Fruit fly (Drosophila melanogaster): ENCODE results near the gene CG7800.

The CG7800 gene

DNA sequence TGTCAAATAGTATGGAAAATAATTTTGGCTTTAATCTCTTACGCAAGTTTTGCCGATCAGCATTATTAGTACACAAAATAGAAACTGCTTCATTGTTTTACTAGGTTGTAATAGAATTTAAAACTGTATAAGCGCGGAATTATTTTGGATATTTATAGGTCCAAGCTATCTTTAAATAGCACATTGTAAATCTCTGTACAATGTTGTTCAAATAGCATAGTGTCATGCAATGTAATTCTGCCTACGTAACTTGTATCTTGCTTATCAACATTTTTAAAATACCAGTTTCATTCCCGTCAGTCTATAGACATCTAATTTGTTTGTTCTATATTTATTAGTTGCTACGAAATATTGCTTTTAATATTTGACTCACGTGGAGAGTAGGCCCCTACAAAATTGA, 13.0 kb upstream of the CG7800 start, which contains the start of gene CheA84a:
Gene CheA84a, minus strand, starts transcription at position 101 of the 400 bp plus-strand sequence.
- TF ChIP-seq CG17801 (GFP tag; optimal IDR thresholded peaks at IDR 0.05; ENCODE audit: partially characterized antibody) = no peak

DNA sequence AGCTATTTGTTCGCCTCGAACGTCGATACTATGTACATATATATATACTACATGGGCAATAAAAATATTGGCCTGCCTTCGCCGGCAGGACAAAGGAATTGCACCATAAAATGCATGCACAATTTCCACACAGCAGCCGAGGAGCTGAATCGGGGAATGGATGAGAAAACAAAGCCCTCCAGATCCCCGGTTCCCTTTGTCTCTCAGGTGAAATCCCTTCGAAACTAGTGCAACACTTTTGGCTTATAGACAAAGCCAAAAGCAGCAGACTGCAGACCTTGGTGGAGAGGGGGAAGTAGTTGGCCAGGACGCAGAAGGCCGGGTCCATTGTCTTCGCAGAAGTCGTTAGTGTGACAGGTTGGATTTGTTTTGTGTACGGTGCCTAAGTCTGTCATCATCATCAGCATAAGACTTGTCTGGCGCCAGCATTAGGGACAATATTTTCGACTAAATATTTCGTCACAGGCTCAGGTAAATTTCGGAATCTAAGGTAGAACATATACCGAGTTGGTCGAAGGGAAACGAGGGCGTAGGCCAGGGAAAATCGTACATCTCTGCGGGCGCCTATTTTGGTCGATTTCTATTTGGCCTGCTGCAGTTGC, 12.4 kb upstream of the CG7800 start:
- no peak for TF ChIP-seq CG17801 (GFP tag; optimal IDR thresholded peaks at IDR 0.05; ENCODE audit: partially characterized antibody)

DNA sequence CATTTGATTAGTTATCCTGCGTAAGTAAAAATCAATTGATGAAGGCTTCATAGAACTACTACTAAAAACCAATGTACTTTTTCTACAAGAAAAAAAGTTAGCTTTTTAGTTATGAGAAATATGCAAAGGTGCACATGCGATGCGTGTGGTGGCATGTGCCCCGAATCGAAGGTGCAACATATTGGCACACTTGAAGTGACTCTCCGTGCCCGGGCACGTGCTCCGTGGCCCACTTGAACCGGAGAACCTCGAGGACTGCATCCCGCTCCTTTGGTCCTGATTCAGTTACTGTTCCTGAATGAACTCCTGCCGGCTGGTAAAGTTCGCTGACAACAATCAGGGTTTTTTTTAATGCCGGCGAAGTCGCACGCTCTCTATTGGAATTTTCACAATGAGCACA, 11.7 kb upstream of the CG7800 start:
- no peak for TF ChIP-seq CG17801 (GFP tag; optimal IDR thresholded peaks at IDR 0.05; ENCODE audit: partially characterized antibody)

DNA sequence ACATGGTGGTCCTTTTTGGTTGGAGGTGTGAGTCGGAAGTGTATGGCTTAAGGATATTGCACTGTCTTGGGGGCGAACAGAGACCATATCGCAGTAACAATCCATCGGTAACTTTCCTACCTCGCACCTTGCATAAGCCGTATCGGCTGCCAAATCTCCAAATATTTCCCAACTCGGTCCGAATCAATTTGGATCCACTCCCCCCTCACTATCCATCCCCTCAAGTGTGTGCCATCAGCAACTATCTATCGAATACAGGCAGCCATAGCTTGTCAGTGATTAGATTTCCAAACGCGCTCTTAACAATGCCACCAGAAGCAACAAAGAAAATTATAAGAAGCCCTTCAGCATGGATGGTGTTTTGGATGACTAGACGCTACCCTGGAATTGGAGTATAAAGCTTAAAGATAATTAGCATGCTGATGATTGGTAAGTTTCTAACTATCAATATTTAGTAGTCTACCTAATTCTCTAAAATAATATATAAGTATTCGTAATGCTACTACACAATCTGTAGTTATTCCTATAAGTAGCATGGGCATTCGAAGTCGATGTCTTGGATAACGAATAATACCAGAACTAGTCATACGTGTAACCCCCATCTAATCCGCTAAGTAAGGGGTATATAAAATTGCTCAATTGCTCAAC, 11.0 kb upstream of the CG7800 start:
- TF ChIP-seq CG17801 (GFP tag; optimal IDR thresholded peaks at IDR 0.05; ENCODE audit: partially characterized antibody) = no peak

DNA sequence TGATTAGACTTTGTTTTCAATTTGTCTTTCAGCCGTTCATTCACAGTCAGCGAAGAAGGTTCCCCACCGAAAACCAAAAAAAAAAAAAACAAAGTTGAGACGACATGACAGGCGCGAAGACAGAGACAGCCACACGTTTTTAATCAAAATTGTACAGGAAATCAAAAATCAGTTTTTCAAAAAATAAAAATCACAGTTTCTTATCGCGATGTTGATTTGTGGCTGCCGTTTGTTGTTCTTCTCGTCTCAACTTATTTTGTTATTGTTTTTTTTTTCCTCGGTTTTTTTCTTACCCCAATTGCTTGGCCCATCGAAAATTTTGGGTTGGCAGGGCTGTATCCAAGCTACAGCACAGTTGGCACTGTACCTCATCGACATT, 10.5 kb upstream of the CG7800 start:
- no peak for TF ChIP-seq CG17801 (GFP tag; optimal IDR thresholded peaks at IDR 0.05; ENCODE audit: partially characterized antibody)

DNA sequence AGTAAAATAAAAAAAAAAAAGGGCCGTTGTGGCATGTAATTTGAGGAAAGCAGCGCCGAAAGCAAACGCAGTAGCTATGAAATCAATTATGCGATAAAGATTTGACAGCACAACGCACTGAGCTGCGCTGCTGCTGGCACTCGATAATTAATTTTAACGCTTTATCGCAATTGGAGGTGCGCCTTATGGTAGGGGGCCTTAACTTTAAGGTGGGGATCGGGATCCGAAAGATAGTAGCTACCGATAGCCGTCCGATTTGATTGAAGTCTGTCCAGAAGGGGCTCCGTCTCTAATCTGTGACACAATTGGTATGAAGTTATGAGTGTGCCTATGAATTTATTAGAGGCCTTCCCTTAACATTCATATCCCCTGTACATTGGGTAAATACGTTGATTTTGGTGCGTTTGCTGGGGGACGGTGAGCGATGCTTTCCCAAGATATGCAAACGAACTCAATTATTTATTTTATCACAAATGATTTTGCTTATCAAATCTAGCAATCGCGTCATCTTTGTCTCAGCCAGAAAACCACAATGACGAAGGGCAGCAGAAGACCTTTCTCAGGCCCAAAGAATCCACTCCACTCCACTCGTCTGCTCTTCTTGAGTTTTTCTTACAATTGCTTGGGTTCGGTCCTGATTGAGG, 9.3 kb upstream of the CG7800 start:
- TF ChIP-seq CG17801 (GFP tag; optimal IDR thresholded peaks at IDR 0.05; ENCODE audit: partially characterized antibody) = no peak

DNA sequence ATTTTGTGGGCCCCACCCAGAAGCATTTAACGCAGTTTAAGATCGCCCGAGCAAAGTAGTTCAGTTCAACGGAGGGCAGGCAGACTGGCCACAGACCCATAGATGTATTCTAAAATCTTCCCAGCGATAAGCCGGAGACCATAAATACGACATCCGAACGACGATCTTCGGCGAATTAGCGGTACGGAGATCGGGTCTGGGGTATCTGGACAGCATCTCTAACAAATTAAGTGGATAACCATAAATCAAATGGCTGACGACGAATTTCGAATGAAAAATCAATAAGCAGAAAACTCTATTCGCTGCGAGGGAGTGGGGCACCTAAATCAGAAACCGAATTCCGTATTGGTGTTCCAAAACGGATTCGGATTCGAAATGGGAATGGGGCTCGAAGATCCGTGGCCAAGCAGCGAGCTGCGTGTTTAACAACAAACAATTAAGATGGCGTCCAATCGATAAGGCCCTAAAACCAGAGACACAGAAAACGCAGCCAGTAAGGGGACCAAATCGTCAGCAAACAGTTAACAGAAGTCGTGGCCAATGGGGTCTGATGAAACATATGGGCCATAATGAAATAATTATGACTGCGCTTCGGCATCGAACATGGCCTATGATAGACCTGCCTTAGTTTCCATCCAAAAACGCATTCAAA, 6.8 kb upstream of the CG7800 start:
- no peak for TF ChIP-seq CG17801 (GFP tag; optimal IDR thresholded peaks at IDR 0.05; ENCODE audit: partially characterized antibody)

DNA sequence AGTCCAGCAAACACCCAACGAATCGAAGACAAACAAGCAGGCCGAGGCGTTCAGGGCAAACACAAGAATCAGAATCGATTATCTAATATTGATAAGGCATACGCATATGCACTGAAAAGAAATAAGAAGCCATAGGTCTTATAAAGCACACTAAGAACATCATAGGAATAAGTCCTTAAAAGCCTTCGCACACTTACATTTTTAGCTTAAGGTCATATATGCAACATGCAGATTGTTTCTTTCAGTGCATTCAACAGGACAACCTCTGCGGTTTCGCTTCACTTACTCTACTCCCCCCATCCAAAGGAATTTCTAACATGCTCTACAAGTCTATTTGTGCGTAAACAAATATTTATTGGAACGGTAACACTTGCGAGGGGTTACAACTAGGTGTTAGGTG, 5.2 kb upstream of the CG7800 start:
- TF ChIP-seq CG17801 (GFP tag; optimal IDR thresholded peaks at IDR 0.05; ENCODE audit: partially characterized antibody) = no peak

DNA sequence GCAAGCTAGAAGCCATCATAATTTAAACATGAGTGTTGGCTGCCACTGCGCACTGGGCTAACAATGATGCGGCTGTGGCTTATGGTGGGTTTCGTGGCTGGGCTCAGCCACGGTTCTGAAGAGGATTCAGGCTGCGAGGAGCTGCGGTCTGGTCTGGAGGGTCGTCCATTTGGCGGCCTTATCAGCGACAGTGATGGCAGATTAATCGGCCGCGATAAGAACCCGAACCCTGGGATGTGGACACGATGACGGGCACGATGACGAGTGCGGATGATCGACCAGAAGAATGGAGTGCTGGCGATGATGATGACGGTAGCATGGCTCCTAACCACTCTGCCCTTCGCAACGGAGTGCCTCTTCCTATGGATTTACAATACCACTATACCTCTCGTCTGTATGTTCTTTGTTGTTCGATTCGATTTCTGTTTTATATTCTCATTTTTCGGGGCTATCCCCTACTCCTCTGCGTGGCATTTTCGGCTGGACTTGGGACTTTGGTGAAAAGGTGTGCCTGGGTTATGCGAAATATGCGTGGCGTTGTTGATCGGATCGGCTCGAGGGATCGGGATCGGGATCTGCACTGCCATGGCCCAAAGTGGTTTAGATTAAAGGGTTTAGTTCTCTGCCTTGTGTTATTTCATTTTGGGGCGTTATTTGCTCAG, 2.1 kb upstream of the CG7800 start:
- TF ChIP-seq CG17801 (GFP tag; optimal IDR thresholded peaks at IDR 0.05; ENCODE audit: partially characterized antibody) = no peak

DNA sequence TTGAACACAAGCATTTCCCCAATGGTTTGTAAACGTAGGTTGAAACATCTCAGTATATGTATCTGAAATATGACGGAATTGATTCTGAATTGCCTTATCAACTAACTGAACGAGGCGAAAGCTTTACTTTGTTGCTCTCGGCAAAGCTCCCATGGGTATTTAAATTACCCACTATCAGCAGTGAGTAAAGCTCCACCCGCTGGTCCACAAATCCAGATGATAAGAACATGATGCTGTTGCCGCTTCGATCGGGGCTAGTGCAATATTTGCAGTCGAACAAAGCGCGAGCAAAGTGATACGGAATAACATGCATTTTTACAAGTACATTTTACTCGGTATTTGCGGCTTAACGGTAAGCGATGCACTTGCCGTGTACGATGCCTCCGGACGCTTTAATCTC, 2.1 kb downstream of the CG7800 start, which contains the start of gene CG18249:
Gene CG18249, plus strand, starts transcription at position 256 of the 400 bp plus-strand sequence.
- TF ChIP-seq CG17801 (GFP tag; optimal IDR thresholded peaks at IDR 0.05; ENCODE audit: partially characterized antibody) = no peak

DNA sequence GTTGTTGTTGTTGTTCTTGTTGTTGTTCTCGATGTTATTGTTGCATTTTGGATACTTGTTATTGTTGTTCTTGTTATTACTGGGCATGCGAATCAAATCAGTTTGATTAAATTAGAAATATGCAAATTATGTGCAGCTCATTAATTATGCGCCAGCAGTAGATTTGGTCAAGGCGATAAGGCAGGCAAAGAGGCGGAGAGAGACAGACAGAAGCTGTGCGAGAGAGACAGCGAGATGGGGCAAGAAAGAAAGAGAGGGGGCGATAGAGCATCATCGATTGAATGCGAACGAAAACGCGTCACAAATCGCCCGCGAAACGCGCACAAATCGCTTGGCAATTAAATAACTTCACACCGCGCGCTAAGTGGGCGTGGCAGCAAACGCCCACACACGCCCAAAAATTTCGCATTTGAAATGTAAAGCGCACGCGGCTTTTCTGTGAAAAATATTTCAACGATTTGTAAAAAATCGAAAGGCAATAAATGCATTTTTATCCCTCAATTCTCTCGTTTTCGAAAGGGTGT, 5.4 kb downstream of the CG7800 start:
- TF ChIP-seq CG17801 (GFP tag; optimal IDR thresholded peaks at IDR 0.05; ENCODE audit: partially characterized antibody) = no peak

DNA sequence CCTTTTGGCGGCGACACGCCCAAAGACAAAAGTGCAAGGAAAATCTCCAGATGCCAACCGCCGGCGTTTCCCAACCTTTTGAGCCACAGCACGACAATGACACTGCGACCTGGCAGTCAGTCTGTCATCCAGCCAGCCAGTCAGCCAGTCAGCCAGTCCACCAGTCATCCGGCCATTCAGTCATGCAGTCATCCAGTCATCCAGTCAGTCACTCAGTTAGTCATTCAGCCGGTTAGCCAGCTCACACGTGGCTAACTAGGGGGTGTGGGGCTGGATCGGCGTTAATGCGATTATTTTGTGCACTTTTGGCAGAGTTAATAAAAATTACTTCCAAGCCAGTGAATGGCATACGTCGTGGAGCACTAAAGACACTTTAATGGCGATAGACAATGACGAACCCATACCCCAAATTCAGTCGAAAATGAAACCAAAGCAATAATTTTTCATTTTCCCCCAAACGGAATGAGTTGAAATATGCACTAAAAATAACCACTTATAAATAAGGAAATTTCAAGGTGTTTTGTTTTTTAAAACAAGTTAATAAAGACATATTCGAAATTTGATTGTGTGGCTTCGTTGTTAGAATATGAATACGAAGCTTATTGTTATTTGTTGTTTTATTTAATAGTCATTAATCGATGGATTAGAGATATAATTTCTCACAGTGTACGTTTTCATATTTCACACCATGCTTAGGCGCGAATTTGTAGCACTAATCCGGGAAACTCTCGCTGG, 7.1 kb downstream of the CG7800 start:
- TF ChIP-seq CG17801 (GFP tag; optimal IDR thresholded peaks at IDR 0.05; ENCODE audit: partially characterized antibody) = no peak

DNA sequence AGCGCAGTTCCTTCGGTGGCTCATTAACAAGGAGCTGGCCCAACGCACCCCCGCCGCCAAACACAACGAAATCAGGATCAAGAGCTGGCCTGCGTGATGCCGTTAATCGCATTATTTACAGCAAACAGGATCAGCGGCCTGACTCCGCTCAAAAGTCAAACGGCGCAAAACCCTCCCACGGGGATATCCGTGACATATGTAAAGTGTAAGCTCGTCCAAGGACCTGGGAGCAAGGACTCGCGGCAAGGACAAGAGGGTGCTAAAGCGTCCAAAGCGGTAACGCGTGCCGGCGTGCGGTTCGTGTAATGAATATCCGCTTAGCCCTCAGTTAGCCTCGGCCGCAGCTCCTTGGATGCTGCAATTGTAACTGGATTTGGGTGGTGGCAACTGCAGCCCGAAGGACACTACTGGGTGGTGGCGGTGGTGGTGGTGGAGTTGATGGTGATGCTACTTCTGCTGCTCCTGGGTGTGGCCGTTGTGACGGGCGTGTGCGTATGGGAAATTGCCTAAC, 7.8 kb downstream of the CG7800 start:
- TF ChIP-seq CG17801 (GFP tag; optimal IDR thresholded peaks at IDR 0.05; ENCODE audit: partially characterized antibody) = no peak

DNA sequence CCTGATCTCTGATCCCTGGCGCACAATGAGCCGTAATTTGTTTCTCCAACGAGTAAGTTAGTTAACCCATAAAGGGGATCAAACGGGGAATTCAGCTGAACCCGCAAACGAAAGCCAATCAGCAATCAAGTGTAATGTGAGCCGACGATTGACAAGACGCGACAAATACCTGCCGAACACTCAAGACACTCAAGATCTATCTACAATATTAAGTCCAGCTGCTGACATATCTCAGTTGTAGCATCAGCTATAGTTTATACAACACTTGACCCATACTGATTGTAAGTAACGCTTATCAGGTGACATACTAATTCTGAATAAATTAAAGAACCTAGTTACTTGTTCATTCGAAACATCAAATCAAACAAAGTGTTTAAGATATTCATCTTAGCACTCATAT, 9.6 kb downstream of the CG7800 start:
- no peak for TF ChIP-seq CG17801 (GFP tag; optimal IDR thresholded peaks at IDR 0.05; ENCODE audit: partially characterized antibody)
